Worm (Caenorhabditis elegans): ENCODE results near the gene C05B5.16.
"Not testable (repeated sequence)": the region's sequence is repeated elsewhere in the genome, so short reads cannot be mapped to it uniquely, and the experiment has no call there.

C05B5.16 gene

DNA sequence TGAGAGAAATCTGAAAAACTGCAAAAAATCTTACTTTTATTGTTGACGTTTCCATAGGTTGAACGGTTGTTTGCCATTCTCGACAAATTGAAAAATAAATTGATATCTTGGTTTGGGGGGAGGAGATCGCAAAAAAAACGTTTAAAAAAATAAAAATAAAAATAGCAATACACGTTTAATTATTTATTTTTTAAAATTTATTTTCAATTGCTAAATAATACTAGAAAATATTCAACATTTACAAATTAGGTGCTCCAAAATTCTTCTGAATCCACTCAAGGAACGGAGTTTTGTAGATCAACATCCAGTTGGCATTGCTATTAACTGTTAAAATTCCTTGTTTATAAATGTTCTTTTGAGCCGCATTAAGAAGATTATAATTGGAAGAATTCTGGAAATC is 27.8 kb downstream of the C05B5.16 start, which contains the start of gene T16G12.7:
Gene T16G12.7 (minus strand): TSS at position 101 of the 400 bp plus-strand sequence.
- TF ChIP-seq aptf-2 (GFP tag; conservative IDR thresholded peaks at IDR 0.05) = no peak
- no peak for TF ChIP-seq nhr-120 (GFP tag; IDR thresholded peaks at IDR 0.05)
- TF ChIP-seq dox-1 (GFP tag; IDR thresholded peaks at IDR 0.05) = no peak
- no peak for TF ChIP-seq aptf-3 (GFP tag; IDR thresholded peaks at IDR 0.05)
- no peak for TF ChIP-seq lin-54 (GFP tag; optimal IDR thresholded peaks at IDR 0.05)
- no peak for TF ChIP-seq attf-5 (GFP tag; optimal IDR thresholded peaks at IDR 0.05)
- TF ChIP-seq hmg-20 (GFP tag; IDR thresholded peaks at IDR 0.05) = no peak
- TF ChIP-seq tlf-1 (GFP tag; optimal IDR thresholded peaks at IDR 0.05) = no peak
- TF ChIP-seq lin-35 (GFP tag; optimal IDR thresholded peaks at IDR 0.05) = no peak
- TF ChIP-seq hmg-1.2 (GFP tag; IDR thresholded peaks at IDR 0.05) = no peak
- TF ChIP-seq somi-1 (GFP tag; optimal IDR thresholded peaks at IDR 0.05) = no peak

DNA sequence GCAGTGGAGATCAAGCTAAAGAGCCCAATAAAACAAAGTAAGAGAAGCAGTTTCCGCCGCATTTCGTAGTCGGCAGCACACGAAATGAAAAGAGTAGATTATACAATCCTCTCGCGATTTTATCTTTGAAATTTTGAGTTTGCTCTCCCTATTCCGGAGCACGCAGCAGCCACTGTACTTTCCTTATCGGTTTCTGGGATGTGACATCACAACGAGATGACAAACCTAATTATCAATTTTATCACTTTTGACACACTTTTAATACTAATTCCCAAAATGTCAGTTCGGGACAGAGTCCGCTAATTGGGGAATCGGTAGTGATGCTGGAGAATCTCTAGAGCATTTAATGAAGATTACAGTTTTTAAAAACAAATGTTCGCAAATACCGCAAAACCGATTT is 37.4 kb downstream of the C05B5.16 start, which contains the start of gene T16G12.1:
Gene T16G12.1 (minus strand): TSS at position 176 of the 400 bp plus-strand sequence.
- TF ChIP-seq ceh-91 (GFP tag; IDR thresholded peaks at IDR 0.05) (no peak), hmg-20 (GFP tag; IDR thresholded peaks at IDR 0.05) (no peak), nhr-80 (tag; optimal IDR thresholded peaks at IDR 0.05) (peak; percentile 68), K12H6.12 (tag; optimal IDR thresholded peaks at IDR 0.05) (no peak), snpc-1.1 (tag; optimal IDR thresholded peaks at IDR 0.05; ENCODE audit: insufficient read depth) (no peak), lin-54 (GFP tag; optimal IDR thresholded peaks at IDR 0.05) (no peak)

DNA sequence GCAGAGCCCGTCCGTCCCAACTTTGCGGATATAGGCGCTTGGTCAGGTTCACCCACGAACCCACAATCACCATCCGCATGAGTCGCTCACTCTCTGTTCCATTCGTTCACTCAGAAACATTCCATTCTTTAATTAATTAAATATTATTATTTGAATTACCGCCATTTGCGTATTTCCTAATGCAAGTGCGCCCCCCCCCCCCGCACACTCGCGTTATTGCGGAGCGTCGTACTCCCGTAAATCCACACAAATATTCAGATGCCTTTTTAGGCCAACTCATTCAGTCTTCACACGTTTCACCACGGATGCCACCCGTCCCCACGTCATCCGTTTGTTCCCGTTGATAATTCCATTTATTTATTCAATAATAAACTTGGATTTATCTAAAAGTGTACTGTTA is 38.1 kb downstream of the C05B5.16 start, which contains the start of gene T16G12.3:
Gene T16G12.3 (plus strand): TSS at position 301 of the 400 bp plus-strand sequence.
- TF ChIP-seq snpc-1.1 (tag; optimal IDR thresholded peaks at IDR 0.05; ENCODE audit: insufficient read depth); B0261.1 (tag; optimal IDR thresholded peaks at IDR 0.05); aptf-3 (GFP tag; IDR thresholded peaks at IDR 0.05): not testable (repeated sequence)

- peak; percentile 12; the same call in 1 of the 2 replicates for TF ChIP-seq F33H1.4 (GFP tag; IDR thresholded peaks at IDR 0.05)
Measured at ce11 chrIII:10053312-10053711, 41.1 kb downstream of the C05B5.16 start, which contains the start of gene T16G12.12. TSS of gene T16G12.12 (plus strand) at chrIII:10053612.

DNA sequence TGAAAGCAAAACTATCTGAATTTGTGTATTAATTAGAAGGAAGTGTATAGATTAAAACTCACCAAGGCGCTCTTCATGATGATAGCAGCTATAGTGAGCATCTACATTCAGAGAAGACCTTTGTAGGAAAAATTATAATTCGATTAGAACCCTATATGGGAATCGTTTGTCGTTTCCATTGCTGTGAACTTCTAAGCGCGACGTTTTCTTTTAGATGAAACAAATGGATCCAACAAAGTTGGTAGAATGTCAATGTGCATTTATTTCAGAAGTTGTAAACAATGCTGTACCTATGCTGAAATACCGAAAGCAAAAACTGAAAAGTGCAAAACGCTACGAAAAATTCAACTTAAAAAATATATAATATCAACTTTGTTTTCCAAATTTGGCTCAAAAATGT is 43.8 kb downstream of the C05B5.16 start, which contains the start of gene T16G12.10:
Gene T16G12.10 (minus strand): TSS at position 101 of the 400 bp plus-strand sequence.
- no peak for TF ChIP-seq sea-2 (GFP tag; IDR thresholded peaks at IDR 0.05)

ce11 chrIII:10057518-10057917 is 45.3 kb downstream of the C05B5.16 start, which contains the start of gene T16G12.4:
TSS of gene T16G12.4 (plus strand) at chrIII:10057818.
- no peak for TF ChIP-seq hsf-1 (GFP tag; IDR thresholded peaks at IDR 0.05)
- no peak for TF ChIP-seq lag-1 (GFP tag; IDR thresholded peaks at IDR 0.05)
- TF ChIP-seq hrde-1 (tag; optimal IDR thresholded peaks at IDR 0.05; ENCODE audit: borderline replicate concordance) = no peak
- no peak for TF ChIP-seq sptf-2 (GFP tag; optimal IDR thresholded peaks at IDR 0.05)
- no peak for TF ChIP-seq Y95B8A.8 (GFP tag; IDR thresholded peaks at IDR 0.05)

ce11 chrIII:10059002-10059401 is 46.8 kb downstream of the C05B5.16 start, which contains the start of gene T16G12.8:
TSS of gene T16G12.8 (plus strand) at chrIII:10059302.
- TF ChIP-seq cebp-1 (GFP tag; IDR thresholded peaks at IDR 0.05) (no peak), cebp-1 (tag; optimal IDR thresholded peaks at IDR 0.05) (no peak), D2030.7 (GFP tag; IDR thresholded peaks at IDR 0.05) (no peak), F57C9.4 (tag; optimal IDR thresholded peaks at IDR 0.05) (no peak), lin-54 (GFP tag; optimal IDR thresholded peaks at IDR 0.05) (no peak), sdz-38 (tag; optimal IDR thresholded peaks at IDR 0.05) (no peak), cebp-2 (GFP tag; IDR thresholded peaks at IDR 0.05) (no peak), mxl-1 (tag; optimal IDR thresholded peaks at IDR 0.05) (no peak), F33H1.4 (GFP tag; IDR thresholded peaks at IDR 0.05) (no peak), nhr-80 (tag; optimal IDR thresholded peaks at IDR 0.05) (no peak), sea-2 (GFP tag; IDR thresholded peaks at IDR 0.05) (no peak), ceh-100 (GFP tag; IDR thresholded peaks at IDR 0.05) (no peak), ets-4 (GFP tag; optimal IDR thresholded peaks at IDR 0.05) (no peak), F49E8.2 (tag; optimal IDR thresholded peaks at IDR 0.05; ENCODE audit: insufficient read depth) (no peak), tbp1 (GFP tag; optimal IDR thresholded peaks at IDR 0.05) (no peak), nhr-120 (GFP tag; IDR thresholded peaks at IDR 0.05) (no peak), ztf-18 (tag; optimal IDR thresholded peaks at IDR 0.05) (no peak)
